Fruit fly (Drosophila melanogaster) whole organism, embryonic: ENCODE measurements around the gene CG14395.
A peak's percentile ranks its signal among the peaks of the same experiment; 100 is the strongest.

ENCODE experiments used
- BtbVII ChIP-seq: fragments of 200-800 bp; sonication (Bioruptor generic); optimal IDR thresholded peaks from 3 replicates; lab custom pipeline; 2017; ENCODE audit warnings: missing biosample characterization, mild to moderate bottlenecking, missing genetic modification characterization
- CG10431 ChIP-seq: fragments of 200-800 bp; sonication (Bioruptor generic); optimal IDR thresholded peaks from 3 replicates; lab custom pipeline; 2018; ENCODE audit warnings: missing biosample characterization, mild to moderate bottlenecking, missing genetic modification characterization
- CG10543 ChIP-seq: fragments of 200-800 bp; sonication (Bioruptor generic); optimal IDR thresholded peaks from 3 replicates; lab custom pipeline; 2017; ENCODE audit warnings: missing biosample characterization, mild to moderate bottlenecking, missing genetic modification characterization, moderate library complexity
- CG10565 ChIP-seq: fragments of 200-800 bp; sonication (Bioruptor generic); optimal IDR thresholded peaks from 3 replicates; lab custom pipeline; 2016; ENCODE audit warnings: missing biosample characterization, mild to moderate bottlenecking, missing genetic modification characterization
- CG11247 ChIP-seq: fragments of 200-800 bp; sonication (Bioruptor generic); IDR thresholded peaks from 2 replicates; pipeline ENCODE4 v1.3.6; 2022; ENCODE audit warnings: missing biosample characterization, missing genetic modification characterization
- CG11456 ChIP-seq: fragments of 200-800 bp; sonication (Bioruptor generic); IDR thresholded peaks from 3 replicates; pipeline ENCODE4 v1.3.6; 2022; ENCODE audit warnings: missing biosample characterization, missing genetic modification characterization
- CG12391 ChIP-seq: fragments of 200-800 bp; sonication (Bioruptor generic); optimal IDR thresholded peaks from 3 replicates; lab custom pipeline; 2018; ENCODE audit warnings: missing biosample characterization, mild to moderate bottlenecking, missing genetic modification characterization, moderate library complexity
- CG16813 ChIP-seq: fragments of 200-800 bp; sonication (Bioruptor generic); IDR thresholded peaks from 3 replicates; pipeline ENCODE4 v1.3.6; 2022; ENCODE audit warnings: missing biosample characterization, missing genetic modification characterization; ENCODE audit not compliant: partially characterized antibody
- CG17385 ChIP-seq: fragments of 200-800 bp; sonication (Bioruptor generic); optimal IDR thresholded peaks from 3 replicates; lab custom pipeline; 2018; ENCODE audit warnings: missing biosample characterization, mild to moderate bottlenecking, missing genetic modification characterization
- CG18599 ChIP-seq: fragments of 200-800 bp; sonication (Bioruptor generic); optimal IDR thresholded peaks from 3 replicates; lab custom pipeline; 2017; ENCODE audit warnings: missing biosample characterization, missing genetic modification characterization, mild to moderate bottlenecking, moderate library complexity, missing genetic modification reagents
- CG32532 ChIP-seq: fragments of 200-800 bp; sonication (Bioruptor generic); IDR thresholded peaks from 2 replicates; pipeline ENCODE4 v1.3.6; 2022; ENCODE audit warnings: missing biosample characterization, missing genetic modification characterization
- CG34376 ChIP-seq: fragments of 200-800 bp; sonication (Bioruptor generic); optimal IDR thresholded peaks from 2 replicates; lab custom pipeline; 2018; ENCODE audit warnings: missing biosample characterization, mild to moderate bottlenecking, missing genetic modification characterization
- CG4854 ChIP-seq: fragments of 200-800 bp; sonication (Bioruptor generic); optimal IDR thresholded peaks from 2 replicates; lab custom pipeline; 2016; ENCODE audit warnings: missing biosample characterization, missing genetic modification characterization, inconsistent platforms
- CG6854 ChIP-seq: fragments of 200-800 bp; sonication (Bioruptor generic); optimal IDR thresholded peaks from 3 replicates; lab custom pipeline; 2017; ENCODE audit warnings: missing biosample characterization, mild to moderate bottlenecking, missing genetic modification characterization
- CG7786 ChIP-seq: fragments of 200-800 bp; sonication (Bioruptor generic); optimal IDR thresholded peaks from 2 replicates; lab custom pipeline; 2016; ENCODE audit warnings: missing biosample characterization, missing genetic modification characterization
- CG8290 ChIP-seq, 3 experiments: fragments of 200-800 bp; sonication (Bioruptor generic); optimal IDR thresholded peaks; 2 replicates each; lab custom pipeline; 2016 to 2019; ENCODE audit warnings: missing biosample characterization in 3 of 3, missing genetic modification characterization in 3 of 3, mild to moderate bottlenecking in 2 of 3, moderate library complexity in 1 of 3
- CG9932 ChIP-seq: fragments of 200-800 bp; sonication (Bioruptor generic); IDR thresholded peaks from 2 replicates; pipeline ENCODE4 v1.3.6; 2022; ENCODE audit warnings: missing biosample characterization, missing genetic modification characterization
- CrebB ChIP-seq: fragments of 200-800 bp; sonication (Bioruptor generic); optimal IDR thresholded peaks from 3 replicates; lab custom pipeline; 2018; ENCODE audit warnings: missing biosample characterization, mild to moderate bottlenecking, missing genetic modification characterization
- Ets65A ChIP-seq: fragments of 200-800 bp; sonication (Bioruptor generic); peaks from one replicate; lab custom pipeline; 2016; ENCODE audit warnings: missing biosample characterization, missing genetic modification characterization
- Fer2 ChIP-seq: fragments of 200-800 bp; sonication (Bioruptor generic); optimal IDR thresholded peaks from 2 replicates; lab custom pipeline; 2018; ENCODE audit warnings: missing biosample characterization, mild to moderate bottlenecking, missing genetic modification characterization, moderate library complexity
- HLH54F ChIP-seq: fragments of 200-800 bp; sonication (Bioruptor generic); optimal IDR thresholded peaks from 3 replicates; lab custom pipeline; 2016; ENCODE audit warnings: missing biosample characterization, missing genetic modification characterization
- HmgZ ChIP-seq: fragments of 200-800 bp; sonication (Bioruptor generic); optimal IDR thresholded peaks from 2 replicates; lab custom pipeline; 2018; ENCODE audit warnings: missing biosample characterization, mild to moderate bottlenecking, missing genetic modification characterization
- PHDP ChIP-seq: fragments of 200-800 bp; sonication (Bioruptor generic); optimal IDR thresholded peaks from 3 replicates; lab custom pipeline; 2018; ENCODE audit warnings: missing biosample characterization, mild to moderate bottlenecking, missing genetic modification characterization, moderate library complexity
- Ptx1 ChIP-seq: fragments of 200-800 bp; sonication (Bioruptor generic); IDR thresholded peaks from 2 replicates; pipeline ENCODE4 v1.3.6; 2022; ENCODE audit warnings: missing biosample characterization, missing genetic modification characterization
- Ravus ChIP-seq: fragments of 200-800 bp; sonication (Bioruptor generic); IDR thresholded peaks from 2 replicates; pipeline ENCODE4 v1.3.6; 2022; ENCODE audit warnings: missing biosample characterization, missing genetic modification characterization
- TFAM ChIP-seq: fragments of 200-800 bp; sonication (Bioruptor generic); optimal IDR thresholded peaks from 2 replicates; lab custom pipeline; 2017; ENCODE audit warnings: missing biosample characterization, missing genetic modification characterization, inconsistent platforms
- YL-1 ChIP-seq: fragments of 200-800 bp; sonication (Bioruptor generic); optimal IDR thresholded peaks from 3 replicates; lab custom pipeline; 2017; ENCODE audit warnings: missing biosample characterization, mild to moderate bottlenecking, missing genetic modification characterization
- al ChIP-seq: fragments of 200-800 bp; sonication (Bioruptor generic); IDR thresholded peaks from 2 replicates; pipeline ENCODE4 v1.3.6; 2022; ENCODE audit warnings: missing biosample characterization, missing genetic modification characterization
- amos ChIP-seq: fragments of 200-800 bp; sonication (Bioruptor generic); IDR thresholded peaks from 2 replicates; pipeline ENCODE4 v1.3.6; 2022; ENCODE audit warnings: missing biosample characterization, missing genetic modification characterization; ENCODE audit not compliant: partially characterized antibody
- crc ChIP-seq: fragments of 200-800 bp; sonication (Bioruptor generic); optimal IDR thresholded peaks from 2 replicates; lab custom pipeline; 2016; ENCODE audit warnings: missing biosample characterization, missing genetic modification characterization
- croc ChIP-seq: fragments of 200-800 bp; sonication (Bioruptor generic); conservative IDR thresholded peaks from 3 replicates; pipeline ENCODE4 v1.3.6; 2022; ENCODE audit warnings: missing biosample characterization, missing genetic modification characterization
- dimm ChIP-seq: fragments of 200-800 bp; sonication (Bioruptor generic); IDR thresholded peaks from 2 replicates; pipeline ENCODE4 v1.3.6; 2022; ENCODE audit warnings: missing biosample characterization, missing genetic modification characterization
- emc ChIP-seq: fragments of 200-800 bp; sonication (Bioruptor generic); optimal IDR thresholded peaks from 2 replicates; lab custom pipeline; 2016; ENCODE audit warnings: missing biosample characterization, missing genetic modification characterization
- exex ChIP-seq: fragments of 200-800 bp; sonication (Bioruptor generic); optimal IDR thresholded peaks from 4 replicates; lab custom pipeline; 2018; ENCODE audit warnings: missing biosample characterization, mild to moderate bottlenecking, missing genetic modification characterization, moderate library complexity
- gcm2 ChIP-seq: fragments of 200-800 bp; sonication (Bioruptor generic); optimal IDR thresholded peaks from 2 replicates; lab custom pipeline; 2016; ENCODE audit warnings: missing biosample characterization, missing genetic modification characterization
- gsb ChIP-seq: fragments of 200-800 bp; sonication (Bioruptor generic); IDR thresholded peaks from 2 replicates; pipeline ENCODE4 v1.3.6; 2022; ENCODE audit warnings: missing biosample characterization, missing genetic modification characterization
- kni ChIP-seq: fragments of 200-800 bp; sonication (Bioruptor generic); optimal IDR thresholded peaks from 3 replicates; lab custom pipeline; 2017; ENCODE audit warnings: mild to moderate bottlenecking, missing biosample characterization, missing genetic modification reagents, missing genetic modification characterization
- lab ChIP-seq: fragments of 200-800 bp; sonication (Bioruptor generic); optimal IDR thresholded peaks from 3 replicates; lab custom pipeline; 2017; ENCODE audit warnings: missing biosample characterization, missing genetic modification characterization, mild to moderate bottlenecking, moderate library complexity, missing genetic modification reagents
- nerfin-2 ChIP-seq: fragments of 200-800 bp; sonication (Bioruptor generic); IDR thresholded peaks from 2 replicates; pipeline ENCODE4 v1.3.6; 2022; ENCODE audit warnings: missing biosample characterization, missing genetic modification characterization; ENCODE audit not compliant: partially characterized antibody
- pnt ChIP-seq: fragments of 200-800 bp; sonication (Bioruptor generic); optimal IDR thresholded peaks from 3 replicates; lab custom pipeline; 2016; ENCODE audit warnings: missing biosample characterization, missing genetic modification characterization
- ro ChIP-seq: fragments of 200-800 bp; sonication (Bioruptor generic); IDR thresholded peaks from 2 replicates; pipeline ENCODE4 v1.3.6; 2022; ENCODE audit warnings: missing biosample characterization, missing genetic modification characterization
- sd ChIP-seq: fragments of 200-800 bp; sonication (Bioruptor generic); optimal IDR thresholded peaks from 3 replicates; lab custom pipeline; 2018; ENCODE audit warnings: missing biosample characterization, mild to moderate bottlenecking, missing genetic modification characterization, moderate library complexity
- sens ChIP-seq: fragments of 200-800 bp; sonication (Bioruptor generic); peaks from one replicate; lab custom pipeline; 2016; ENCODE audit warnings: missing biosample characterization, missing genetic modification characterization
- slp2 ChIP-seq: fragments of 200-800 bp; sonication (Bioruptor generic); optimal IDR thresholded peaks from 2 replicates; lab custom pipeline; 2016; ENCODE audit warnings: missing biosample characterization, missing genetic modification characterization
- tna ChIP-seq: fragments of 200-800 bp; sonication (Bioruptor generic); IDR thresholded peaks from 2 replicates; pipeline ENCODE4 v1.3.6; 2022; ENCODE audit warnings: missing biosample characterization, missing genetic modification characterization; ENCODE audit not compliant: partially characterized antibody
- unpg ChIP-seq: fragments of 200-800 bp; sonication (Bioruptor generic); optimal IDR thresholded peaks from 3 replicates; lab custom pipeline; 2018; ENCODE audit warnings: missing biosample characterization, mild to moderate bottlenecking, missing genetic modification characterization, moderate library complexity
- z ChIP-seq: fragments of 200-800 bp; sonication (Bioruptor generic); IDR thresholded peaks from 3 replicates; pipeline ENCODE4 v1.3.6; 2022; ENCODE audit warnings: missing biosample characterization, missing genetic modification characterization
- zen2 ChIP-seq: fragments of 200-800 bp; sonication (Bioruptor generic); IDR thresholded peaks from 3 replicates; pipeline ENCODE4 v1.3.6; 2022; ENCODE audit warnings: missing biosample characterization, missing genetic modification characterization; ENCODE audit not compliant: partially characterized antibody

The CG14395 gene

DNA sequence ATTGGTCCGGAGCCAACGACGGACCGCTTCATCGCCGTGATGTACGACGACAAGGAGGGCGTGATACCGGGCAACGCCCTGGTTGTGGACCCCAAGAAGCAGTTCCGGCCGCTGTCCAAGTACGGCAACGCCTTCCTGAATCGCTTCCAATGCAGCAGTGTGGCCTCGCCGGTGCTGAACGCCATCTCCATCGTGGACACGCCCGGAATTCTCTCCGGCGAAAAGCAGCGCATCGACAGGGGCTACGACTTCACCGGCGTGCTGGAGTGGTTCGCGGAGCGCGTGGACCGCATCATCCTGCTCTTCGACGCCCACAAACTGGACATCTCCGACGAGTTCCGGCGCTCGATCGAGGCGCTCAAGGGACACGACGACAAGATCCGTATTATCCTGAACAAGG, 35.7 kb downstream of the CG14395 start:
- TF ChIP-seq Ets65A (GFP tag; lab: Kevin White, UChicago) (peak; percentile 63), CG4854 (GFP tag; lab: Kevin White, UChicago) (no peak), amos (GFP tag; lab: Robert Waterston, UW) (no peak), CG7786 (GFP tag; lab: Kevin White, UChicago) (no peak), slp2 (GFP tag; lab: Kevin White, UChicago) (no peak), HLH54F (no peak), kni (GFP tag; lab: Kevin White, UChicago) (no peak), dimm (no peak)

dm6 chr3R:12699620-12700378, 37.2 kb downstream of the CG14395 start:
- TF ChIP-seq emc (GFP tag; lab: Kevin White, UChicago) = no peak
- peak; percentile 39 for TF ChIP-seq sens (GFP tag; lab: Kevin White, UChicago)
- no peak for TF ChIP-seq unpg (GFP tag; lab: Kevin White, UChicago)
- TF ChIP-seq CG10565 (GFP tag; lab: Kevin White, UChicago) = no peak
- TF ChIP-seq croc (GFP tag; lab: Robert Waterston, UW) = no peak
- TF ChIP-seq CG16813 = no peak
- TF ChIP-seq CG34376 (GFP tag; lab: Kevin White, UChicago) = peak; percentile 67
- peak; percentile 66 for TF ChIP-seq exex (tag; lab: Kevin White, UChicago)
- no peak for TF ChIP-seq tna
- no peak for TF ChIP-seq z
- peak; percentile 70 for TF ChIP-seq sd (tag; lab: Kevin White, UChicago)
- TF ChIP-seq CrebB (tag; lab: Kevin White, UChicago) = no peak
- no peak for TF ChIP-seq CG11456 (GFP tag; lab: Robert Waterston, UW)
- no peak for TF ChIP-seq CG12391 (tag; lab: Kevin White, UChicago)
- TF ChIP-seq CG11247 = no peak
- TF ChIP-seq PHDP (tag; lab: Kevin White, UChicago) = no peak
- peak; percentile 26 for TF ChIP-seq BtbVII (GFP tag; lab: Kevin White, UChicago)
- no peak for TF ChIP-seq nerfin-2 (GFP tag; lab: Robert Waterston, UW)
- TF ChIP-seq lab (GFP tag; lab: Kevin White, UChicago) = no peak
- TF ChIP-seq CG17385 (GFP tag; lab: Kevin White, UChicago) = no peak
- TF ChIP-seq crc = no peak
- TF ChIP-seq CG18599 (GFP tag; lab: Kevin White, UChicago) = no peak
- no peak for TF ChIP-seq CG8290 (GFP tag; optimal IDR thresholded peaks at IDR 0.05; lab: Kevin White, UChicago)
- no peak for TF ChIP-seq CG8290 (tag; optimal IDR thresholded peaks at IDR 0.05; lab: Kevin White, UChicago)
- TF ChIP-seq Fer2 (tag; lab: Kevin White, UChicago) = no peak
- no peak for TF ChIP-seq zen2
- no peak for TF ChIP-seq Ptx1
- TF ChIP-seq ro (GFP tag; lab: Robert Waterston, UW) = no peak
- no peak for TF ChIP-seq CG10431 (GFP tag; lab: Kevin White, UChicago)
- peak; percentile 51 for TF ChIP-seq CG10543 (GFP tag; lab: Kevin White, UChicago)
- no peak for TF ChIP-seq CG9932 (GFP tag; lab: Robert Waterston, UW)
- TF ChIP-seq pnt (GFP tag; lab: Kevin White, UChicago) = no peak
- no peak for TF ChIP-seq gcm2 (GFP tag; lab: Kevin White, UChicago)
- no peak for TF ChIP-seq CG32532
- TF ChIP-seq gsb (GFP tag; lab: Robert Waterston, UW) = no peak
- no peak for TF ChIP-seq YL-1 (GFP tag; lab: Kevin White, UChicago)
- no peak for TF ChIP-seq al (GFP tag; lab: Robert Waterston, UW)
- TF ChIP-seq TFAM (GFP tag; lab: Kevin White, UChicago) = no peak
- no peak for TF ChIP-seq CG6854 (GFP tag; lab: Kevin White, UChicago)
- TF ChIP-seq HmgZ (tag; lab: Kevin White, UChicago) = no peak
- no peak for TF ChIP-seq Ravus
